Fruit fly (Drosophila melanogaster) whole organism, embryonic: Measurements from ENCODE around the gene Abca3.

Source experiments
- Atf-2 ChIP-seq: fragments of 200-800 bp; sonication (Bioruptor generic); optimal IDR thresholded peaks from 2 replicates; lab custom pipeline; 2016; ENCODE audit warnings: missing biosample characterization, missing genetic modification characterization
- Bteb2 ChIP-seq: fragments of 200-800 bp; sonication (Bioruptor generic); optimal IDR thresholded peaks from 2 replicates; lab custom pipeline; 2016; ENCODE audit warnings: missing biosample characterization, missing genetic modification characterization
- CG10274 ChIP-seq: fragments of 200-800 bp; sonication (Bioruptor generic); optimal IDR thresholded peaks from 3 replicates; lab custom pipeline; 2017; ENCODE audit warnings: missing biosample characterization, mild to moderate bottlenecking, missing genetic modification characterization
- CG11398 ChIP-seq: fragments of 200-800 bp; sonication (Bioruptor generic); optimal IDR thresholded peaks from 2 replicates; lab custom pipeline; 2016; ENCODE audit warnings: missing biosample characterization, missing genetic modification characterization
- CG11504 ChIP-seq: fragments of 200-800 bp; sonication (Bioruptor generic); optimal IDR thresholded peaks from 3 replicates; lab custom pipeline; 2019; ENCODE audit warnings: missing biosample characterization, mild to moderate bottlenecking, missing genetic modification characterization, moderate library complexity
- CG12155 ChIP-seq: fragments of 200-800 bp; sonication (Bioruptor generic); optimal IDR thresholded peaks from 3 replicates; lab custom pipeline; 2016; ENCODE audit warnings: missing biosample characterization, missing genetic modification characterization
- CG14014 ChIP-seq: fragments of 200-800 bp; sonication (Bioruptor generic); IDR thresholded peaks from 2 replicates; pipeline ENCODE4 v1.3.6; 2022; ENCODE audit warnings: missing biosample characterization, missing genetic modification characterization
- CG15269 ChIP-seq: fragments of 200-800 bp; sonication (Bioruptor generic); optimal IDR thresholded peaks from 2 replicates; lab custom pipeline; 2018; ENCODE audit warnings: missing biosample characterization, mild to moderate bottlenecking, missing genetic modification characterization, moderate library complexity
- CG17186 ChIP-seq: fragments of 200-800 bp; sonication (Bioruptor generic); optimal IDR thresholded peaks from 3 replicates; lab custom pipeline; 2017; ENCODE audit warnings: missing biosample characterization, missing genetic modification reagents, missing genetic modification characterization
- CG17385 ChIP-seq: fragments of 200-800 bp; sonication (Bioruptor generic); optimal IDR thresholded peaks from 3 replicates; lab custom pipeline; 2018; ENCODE audit warnings: missing biosample characterization, mild to moderate bottlenecking, missing genetic modification characterization
- CG17612 ChIP-seq: fragments of 200-800 bp; sonication (Bioruptor generic); IDR thresholded peaks from 2 replicates; pipeline ENCODE4 v1.3.6; 2022; ENCODE audit warnings: missing biosample characterization, missing genetic modification characterization
- CG17829 ChIP-seq: fragments of 200-800 bp; optimal IDR thresholded peaks from 2 replicates; lab custom pipeline; 2019; ENCODE audit warnings: missing biosample characterization, mild to moderate bottlenecking, missing genetic modification characterization, moderate library complexity
- CG1792 ChIP-seq: fragments of 200-800 bp; sonication (Bioruptor generic); optimal IDR thresholded peaks from 2 replicates; lab custom pipeline; 2016; ENCODE audit warnings: missing biosample characterization, missing genetic modification characterization
- CG2116 ChIP-seq: fragments of 200-800 bp; sonication (Bioruptor generic); optimal IDR thresholded peaks from 3 replicates; lab custom pipeline; 2018; ENCODE audit warnings: missing biosample characterization, mild to moderate bottlenecking, missing genetic modification characterization
- CG2202 ChIP-seq: fragments of 200-800 bp; sonication (Bioruptor generic); optimal IDR thresholded peaks from 2 replicates; lab custom pipeline; 2018; ENCODE audit warnings: missing biosample characterization, mild to moderate bottlenecking, missing genetic modification characterization
- CG30431 ChIP-seq: fragments of 200-800 bp; sonication (Bioruptor generic); optimal IDR thresholded peaks from 2 replicates; lab custom pipeline; 2017; ENCODE audit warnings: missing biosample characterization, missing genetic modification characterization
- CG3065 ChIP-seq: fragments of 200-800 bp; sonication (Bioruptor generic); optimal IDR thresholded peaks from 2 replicates; lab custom pipeline; 2016; ENCODE audit warnings: missing biosample characterization, missing genetic modification characterization
- CG3407 ChIP-seq: fragments of 200-800 bp; sonication (Bioruptor generic); optimal IDR thresholded peaks from 2 replicates; lab custom pipeline; 2018; ENCODE audit warnings: missing biosample characterization, mild to moderate bottlenecking, missing genetic modification characterization
- CG3726 ChIP-seq: fragments of 200-800 bp; sonication (Bioruptor generic); IDR thresholded peaks from 3 replicates; pipeline ENCODE4, ENCODE4 v1.3.6; 2022; ENCODE audit warnings: missing biosample characterization, missing genetic modification characterization
- CG4360 ChIP-seq: fragments of 200-800 bp; sonication (Bioruptor generic); IDR thresholded peaks from 2 replicates; pipeline ENCODE4 v1.3.6; 2022; ENCODE audit warnings: missing biosample characterization, missing genetic modification characterization
- CG4617 ChIP-seq: fragments of 200-800 bp; sonication (Bioruptor generic); optimal IDR thresholded peaks from 3 replicates; lab custom pipeline; 2016; ENCODE audit warnings: missing biosample characterization, missing genetic modification characterization, borderline replicate concordance
- CG6175 ChIP-seq: fragments of 200-800 bp; sonication (Bioruptor generic); IDR thresholded peaks from 3 replicates; pipeline ENCODE4 v1.3.6; 2022; ENCODE audit warnings: missing biosample characterization, missing genetic modification characterization
- CG6689 ChIP-seq: fragments of 200-800 bp; sonication (Bioruptor generic); IDR thresholded peaks from 2 replicates; pipeline ENCODE4 v1.3.6; 2022; ENCODE audit warnings: missing biosample characterization, missing genetic modification characterization
- CG8924 ChIP-seq: fragments of 200-800 bp; optimal IDR thresholded peaks from 3 replicates; lab custom pipeline; 2019; ENCODE audit warnings: missing biosample characterization, mild to moderate bottlenecking, missing genetic modification characterization, moderate library complexity
- Camta ChIP-seq: fragments of 200-800 bp; sonication (Bioruptor generic); optimal IDR thresholded peaks from 2 replicates; lab custom pipeline; 2016; ENCODE audit warnings: missing biosample characterization, missing genetic modification characterization
- CrebB ChIP-seq: fragments of 200-800 bp; sonication (Bioruptor generic); optimal IDR thresholded peaks from 3 replicates; lab custom pipeline; 2018; ENCODE audit warnings: missing biosample characterization, mild to moderate bottlenecking, missing genetic modification characterization
- HmgD ChIP-seq: fragments of 200-800 bp; sonication (Bioruptor generic); optimal IDR thresholded peaks from 3 replicates; lab custom pipeline; 2016; ENCODE audit warnings: missing biosample characterization, missing genetic modification characterization
- MTF-1 ChIP-seq: fragments of 200-800 bp; sonication (Bioruptor generic); optimal IDR thresholded peaks from 2 replicates; lab custom pipeline; 2018; ENCODE audit warnings: missing biosample characterization, mild to moderate bottlenecking, missing genetic modification characterization, borderline replicate concordance
- Pdp1 ChIP-seq, 2 experiments: fragments of 200-800 bp; sonication (Bioruptor generic); optimal IDR thresholded peaks; 3 replicates each; lab custom pipeline; 2016; ENCODE audit warnings: missing biosample characterization in 2 of 2, missing genetic modification characterization in 2 of 2, mild to moderate bottlenecking in 1 of 2, moderate library complexity in 1 of 2
- Sox100B ChIP-seq: fragments of 200-800 bp; sonication (Bioruptor generic); optimal IDR thresholded peaks from 3 replicates; lab custom pipeline; 2018; ENCODE audit warnings: missing biosample characterization, mild to moderate bottlenecking, missing genetic modification characterization
- Sry-β ChIP-seq: fragments of 200-800 bp; sonication (Bioruptor generic); optimal IDR thresholded peaks from 2 replicates; lab custom pipeline; 2018; ENCODE audit warnings: missing biosample characterization, mild to moderate bottlenecking, missing genetic modification characterization, moderate library complexity
- Taf1 ChIP-seq: fragments of 200-800 bp; sonication (Bioruptor generic); IDR thresholded peaks from 2 replicates; pipeline ENCODE4 v1.3.6; 2022; ENCODE audit warnings: missing biosample characterization, missing genetic modification characterization
- Vsx1 ChIP-seq: fragments of 200-800 bp; sonication (Bioruptor generic); optimal IDR thresholded peaks from 2 replicates; lab custom pipeline; 2017; ENCODE audit warnings: missing biosample characterization, mild to moderate bottlenecking, missing genetic modification characterization, missing genetic modification reagents
- ara ChIP-seq: fragments of 200-800 bp; sonication (Bioruptor generic); IDR thresholded peaks from 2 replicates; pipeline ENCODE4 v1.3.6; 2022; ENCODE audit warnings: missing biosample characterization, missing genetic modification characterization
- bigmax ChIP-seq: fragments of 200-800 bp; sonication (Bioruptor generic); optimal IDR thresholded peaks from 2 replicates; lab custom pipeline; 2018; ENCODE audit warnings: missing biosample characterization, mild to moderate bottlenecking, missing genetic modification characterization
- cato ChIP-seq: fragments of 200-800 bp; sonication (Bioruptor generic); optimal IDR thresholded peaks from 2 replicates; lab custom pipeline; 2016; ENCODE audit warnings: missing biosample characterization, missing genetic modification characterization, borderline replicate concordance
- chif ChIP-seq, 2 experiments: fragments of 200-800 bp; sonication (Bioruptor generic); optimal IDR thresholded peaks; 3 replicates each; lab custom pipeline; 2016; ENCODE audit warnings: missing biosample characterization in 2 of 2, missing genetic modification characterization in 2 of 2
- ci ChIP-seq: fragments of 200-800 bp; sonication (Bioruptor generic); IDR thresholded peaks from 3 replicates; pipeline ENCODE4 v1.3.6; 2022; ENCODE audit warnings: missing biosample characterization, missing genetic modification characterization
- dm ChIP-seq: fragments of 200-800 bp; sonication (Bioruptor generic); optimal IDR thresholded peaks from 3 replicates; lab custom pipeline; 2016; ENCODE audit warnings: missing biosample characterization, missing genetic modification characterization
- dmrt99B ChIP-seq: fragments of 200-800 bp; sonication (Bioruptor generic); optimal IDR thresholded peaks from 2 replicates; lab custom pipeline; 2018; ENCODE audit warnings: missing biosample characterization, mild to moderate bottlenecking, missing genetic modification characterization, moderate library complexity
- ems ChIP-seq: fragments of 200-800 bp; sonication (Bioruptor generic); optimal IDR thresholded peaks from 3 replicates; lab custom pipeline; 2016; ENCODE audit warnings: missing biosample characterization, missing genetic modification characterization
- fd96Cb ChIP-seq: fragments of 200-800 bp; sonication (Bioruptor generic); optimal IDR thresholded peaks from 2 replicates; lab custom pipeline; 2018; ENCODE audit warnings: missing biosample characterization, mild to moderate bottlenecking, missing genetic modification characterization, moderate library complexity
- gcm2 ChIP-seq: fragments of 200-800 bp; sonication (Bioruptor generic); optimal IDR thresholded peaks from 2 replicates; lab custom pipeline; 2016; ENCODE audit warnings: missing biosample characterization, missing genetic modification characterization
- gsb-n ChIP-seq: fragments of 200-800 bp; sonication (Bioruptor generic); optimal IDR thresholded peaks from 3 replicates; lab custom pipeline; 2018; ENCODE audit warnings: missing biosample characterization, mild to moderate bottlenecking, missing genetic modification characterization
- pb ChIP-seq: fragments of 200-800 bp; sonication (Bioruptor generic); optimal IDR thresholded peaks from 3 replicates; lab custom pipeline; 2016; ENCODE audit warnings: missing biosample characterization, missing genetic modification characterization
- salm ChIP-seq: fragments of 200-800 bp; sonication (Bioruptor generic); optimal IDR thresholded peaks from 2 replicates; lab custom pipeline; 2018; ENCODE audit warnings: missing biosample characterization, mild to moderate bottlenecking, missing genetic modification characterization
- usp ChIP-seq: fragments of >200 bp; optimal IDR thresholded peaks from 2 replicates; lab custom pipeline; 2017; ENCODE audit warnings: missing biosample characterization, missing genetic modification characterization
- vfl ChIP-seq: fragments of 200-800 bp; sonication (Bioruptor generic); optimal IDR thresholded peaks from 2 replicates; lab custom pipeline; 2016; ENCODE audit warnings: missing biosample characterization, missing genetic modification characterization
- wdn ChIP-seq: fragments of 200-800 bp; sonication (Bioruptor generic); IDR thresholded peaks from 2 replicates; pipeline ENCODE4 v1.3.6; 2022; ENCODE audit warnings: missing biosample characterization, missing genetic modification characterization
- zfh2 ChIP-seq: fragments of 200-800 bp; sonication (Bioruptor generic); optimal IDR thresholded peaks from 2 replicates; lab custom pipeline; 2016; ENCODE audit warnings: missing biosample characterization, missing genetic modification characterization

Abca3 gene

dm6 chrX:21319202-21319772 lies 12.8 kb upstream of the Abca3 start, which contains the start of the genes SLIRP1 and anox (continued):
- TF ChIP-seq cato (GFP tag; lab: Kevin White, UChicago) (peak; percentile 80), ara (0 out of 2 replicates have a peak, but pooled peaks have one; percentile 38), CG2116 (GFP tag; lab: Kevin White, UChicago) (peak; percentile 52), CG4360 (no peak), Camta (peak; percentile 88), gcm2 (GFP tag; lab: Kevin White, UChicago) (peak; percentile 11), CG12155 (peak; percentile 77), wdn (GFP tag; lab: Robert Waterston, UW) (peak; percentile 38; the same call in 1 of the 2 replicates), Pdp1 (GFP tag; optimal IDR thresholded peaks at IDR 0.05; lab: Kevin White, UChicago) (peak; percentile 82 to 97), zfh2 (peak; percentile 75), CG2202 (peak; percentile 64), MTF-1 (GFP tag; lab: Kevin White, UChicago) (no peak), CG11504 (tag; lab: Kevin White, UChicago) (peak; percentile 91), CrebB (peak; percentile 78), CG6175 (GFP tag; lab: Robert Waterston, UW) (no peak), fd96Cb (peak; percentile 89), usp (GFP tag; lab: Kevin White, UChicago) (no peak), ci (GFP tag; lab: Robert Waterston, UW) (peak; percentile 63; the same call in 2 of the 3 replicates), pb (GFP tag; lab: Kevin White, UChicago) (peak; percentile 23), CG6689 (GFP tag; lab: Robert Waterston, UW) (peak; percentile 89), ems (GFP tag; lab: Kevin White, UChicago) (peak; percentile 54), Bteb2 (GFP tag; lab: Kevin White, UChicago) (peak; percentile 81), gsb-n (peak; percentile 83), dm (GFP tag; lab: Kevin White, UChicago) (peak; percentile 77), CG4617 (peak; percentile 55), CG15269 (tag; lab: Kevin White, UChicago) (peak; percentile 89), CG17612 (GFP tag; lab: Robert Waterston, UW) (no peak), vfl (GFP tag; lab: Kevin White, UChicago) (peak; percentile 69), CG11398 (peak; percentile 50), Taf1 (GFP tag; lab: Robert Waterston, UW) (peak; percentile 64; the same call in 1 of the 2 replicates), Sox100B (GFP tag; lab: Kevin White, UChicago) (peak; percentile 92), CG30431 (GFP tag; lab: Kevin White, UChicago) (peak; percentile 70), CG3407 (GFP tag; lab: Kevin White, UChicago) (peak; percentile 73), Sry-β (GFP tag; lab: Kevin White, UChicago) (peak; percentile 14), CG14014 (GFP tag; lab: Robert Waterston, UW) (peak; percentile 67), salm (peak; percentile 73), CG1792 (GFP tag; lab: Kevin White, UChicago) (peak; percentile 18), Vsx1 (GFP tag; lab: Kevin White, UChicago) (peak; percentile 87), CG10274 (GFP tag; lab: Kevin White, UChicago) (peak; percentile 68), CG3726 (GFP tag; lab: Robert Waterston, UW) (peak; percentile 48; the same call in 1 of the 3 replicates), CG8924 (tag; lab: Kevin White, UChicago) (peak; percentile 92), dmrt99B (tag; lab: Kevin White, UChicago) (peak; percentile 90), bigmax (GFP tag; lab: Kevin White, UChicago) (peak; percentile 98), HmgD (GFP tag; lab: Kevin White, UChicago) (peak; percentile 49), chif (GFP tag; optimal IDR thresholded peaks at IDR 0.05; lab: Kevin White, UChicago) (peak; percentile 54 to 79), Atf-2 (GFP tag; lab: Kevin White, UChicago) (peak; percentile 83), CG17829 (tag; lab: Kevin White, UChicago) (peak; percentile 87), CG3065 (GFP tag; lab: Kevin White, UChicago) (peak; percentile 73), CG17186 (GFP tag; lab: Kevin White, UChicago) (peak; percentile 99), CG17385 (GFP tag; lab: Kevin White, UChicago) (peak; percentile 79)
